Worm (Caenorhabditis elegans): Measurements from ENCODE around the gene ZC15.1.

DNA sequence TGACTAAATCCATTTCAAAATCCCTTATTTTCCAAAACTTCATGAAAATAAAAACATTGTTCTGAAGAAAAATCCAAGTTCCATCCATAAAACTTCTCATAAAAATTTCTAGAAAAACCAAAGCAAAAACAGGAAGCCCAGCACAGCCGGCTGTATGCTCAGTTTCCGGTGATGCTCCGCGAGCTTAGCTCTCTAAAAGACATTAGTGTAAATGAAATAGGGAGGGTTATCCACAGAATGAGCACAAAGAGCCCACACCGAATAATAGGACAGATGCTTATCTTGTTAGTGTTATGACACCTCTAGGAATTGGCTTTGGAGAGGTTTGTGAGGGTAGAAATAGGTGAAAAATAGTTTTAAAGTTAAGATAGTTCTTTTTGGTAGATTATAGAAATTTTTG, 32.1 kb downstream of the ZC15.1 start:
- TF ChIP-seq C17E4.6 (GFP tag; IDR thresholded peaks at IDR 0.05) (no peak), Y79H2A.3 (GFP tag; conservative IDR thresholded peaks at IDR 0.05) (no peak), lin-40 (tag; optimal IDR thresholded peaks at IDR 0.05) (no peak), pha-4 (tag; optimal IDR thresholded peaks at IDR 0.05) (no peak), rpc-1 (optimal IDR thresholded peaks at IDR 0.05) (no peak), rpc-1 (tag; optimal IDR thresholded peaks at IDR 0.05) (no peak), rec-8 (tag; optimal IDR thresholded peaks at IDR 0.05) (no peak), chd-7 (tag; optimal IDR thresholded peaks at IDR 0.05) (no peak), unc-130 (GFP tag; optimal IDR thresholded peaks at IDR 0.05) (no peak), snpc-3.4 (tag; optimal IDR thresholded peaks at IDR 0.05) (no peak), F49E8.2 (tag; optimal IDR thresholded peaks at IDR 0.05; ENCODE audit: insufficient read depth) (no peak), mcd-1 (GFP tag; IDR thresholded peaks at IDR 0.05) (no peak), efl-1 (GFP tag; optimal IDR thresholded peaks at IDR 0.05) (no peak), ztf-22 (GFP tag; optimal IDR thresholded peaks at IDR 0.05) (no peak), lir-1 (GFP tag; conservative IDR thresholded peaks at IDR 0.05) (no peak)

Data from whole organism, young adult.